Worm (Caenorhabditis elegans) whole organism, L1 larva: Measurements from ENCODE around the gene T23B7.2.

Experiments
- C04F5.9 ChIP-seq: sonication (generic microtip); optimal IDR thresholded peaks from 2 replicates; lab custom pipeline; 2016; ENCODE audit warnings: missing genetic modification characterization, missing compliant biosample characterization
- F16B12.6 ChIP-seq: fragments of 150-350 bp; optimal IDR thresholded peaks from 2 replicates; lab custom pipeline; 2014; ENCODE audit warnings: missing biosample characterization, missing genetic modification characterization
- alr-1 ChIP-seq: fragments of 200-800 bp; sonication (Bioruptor generic); optimal IDR thresholded peaks from 2 replicates; lab custom pipeline; 2018; ENCODE audit warnings: borderline replicate concordance, mild to moderate bottlenecking, missing genetic modification characterization, missing compliant biosample characterization
- aly-2 ChIP-seq: fragments of 150-350 bp; optimal IDR thresholded peaks from 2 replicates; lab custom pipeline; 2014; ENCODE audit warnings: missing biosample characterization, missing genetic modification characterization
- ama-1 ChIP-seq: fragments of 150-350 bp; optimal IDR thresholded peaks from 2 replicates; lab custom pipeline; 2014
- blmp-1 ChIP-seq: fragments of 150-350 bp; optimal IDR thresholded peaks from 2 replicates; lab custom pipeline; 2014; ENCODE audit warnings: missing biosample characterization, missing genetic modification characterization
- ceh-63 ChIP-seq: fragments of 200-800 bp; sonication (Bioruptor generic); optimal IDR thresholded peaks from 2 replicates; lab custom pipeline; 2018; ENCODE audit warnings: mild to moderate bottlenecking, missing genetic modification characterization, missing compliant biosample characterization
- ceh-82 ChIP-seq, 3 experiments: fragments of 150-350 bp in 1 of 3; sonication (generic microtip) in 2 of 3; optimal IDR thresholded peaks; 2 replicates each; lab custom pipeline; 2014 to 2017; ENCODE audit warnings: missing biosample characterization in 3 of 3, missing genetic modification characterization in 3 of 3
- ceh-88 ChIP-seq: fragments of 200-800 bp; sonication (Bioruptor generic); IDR thresholded peaks from 2 replicates; pipeline ENCODE4 v1.3.6; 2022; ENCODE audit warnings: missing genetic modification characterization, missing compliant biosample characterization
- ces-1 ChIP-seq: fragments of 150-350 bp; optimal IDR thresholded peaks from 2 replicates; lab custom pipeline; 2014; ENCODE audit warnings: missing biosample characterization, missing genetic modification reagents, missing genetic modification characterization
- dpl-1 ChIP-seq, 3 experiments: fragments of 150-350 bp in 2 of 3; sonication (generic microtip) in 1 of 3; optimal IDR thresholded peaks; 2 replicates each; lab custom pipeline; 2014 to 2017; ENCODE audit warnings: missing biosample characterization in 3 of 3, missing genetic modification characterization in 3 of 3, missing genetic modification reagents in 3 of 3
- dsc-1 ChIP-seq: sonication (generic microtip); optimal IDR thresholded peaks from 2 replicates; lab custom pipeline; 2016; ENCODE audit warnings: mild to moderate bottlenecking, missing genetic modification characterization, missing compliant biosample characterization
- efl-1 ChIP-seq, 4 experiments: fragments of 150-350 bp; optimal IDR thresholded peaks in 3 of 4; peaks in 1 of 4; 1 replicate in 1 of 4; 2 replicates in 3 of 4; lab custom pipeline; 2014; ENCODE audit warnings: missing biosample characterization in 2 of 4, missing genetic modification characterization in 2 of 4, missing genetic modification reagents in 2 of 4
- efl-3 ChIP-seq: fragments of 200-800 bp; sonication (Bioruptor generic); optimal IDR thresholded peaks from 2 replicates; lab custom pipeline; 2018; ENCODE audit warnings: mild to moderate bottlenecking, missing genetic modification characterization, missing compliant biosample characterization
- egl-13 ChIP-seq: sonication (generic microtip); optimal IDR thresholded peaks from 2 replicates; lab custom pipeline; 2016; ENCODE audit warnings: missing genotype, missing genetic modification reagents, missing genetic modification characterization, missing compliant biosample characterization
- egl-27 ChIP-seq, 2 experiments: fragments of 150-350 bp in 1 of 2; sonication (generic microtip); optimal IDR thresholded peaks; 3 replicates each; lab custom pipeline; 2017 to 2018; ENCODE audit warnings: missing biosample characterization in 2 of 2, missing genetic modification characterization in 2 of 2, missing genetic modification reagents in 2 of 2
- elt-2 ChIP-seq: sonication (generic microtip); optimal IDR thresholded peaks from 2 replicates; lab custom pipeline; 2016; ENCODE audit warnings: missing genetic modification characterization, mild to moderate bottlenecking, inconsistent platforms, missing compliant biosample characterization, missing genetic modification reagents
- elt-3 ChIP-seq, 6 experiments: fragments of 150-350 bp in 1 of 6; sonication (generic microtip); optimal IDR thresholded peaks; 2 replicates each; lab custom pipeline; 2017 to 2018; ENCODE audit warnings: missing biosample characterization in 6 of 6, missing genetic modification characterization in 6 of 6, inconsistent platforms in 1 of 6
- ets-5 ChIP-seq: fragments of 200-800 bp; sonication (Bioruptor generic); IDR thresholded peaks from 2 replicates; pipeline ENCODE4 v1.3.6; 2022; ENCODE audit warnings: missing genetic modification characterization, missing compliant biosample characterization
- fkh-4 ChIP-seq: sonication (generic microtip); optimal IDR thresholded peaks from 2 replicates; lab custom pipeline; 2016; ENCODE audit warnings: missing compliant biosample characterization, missing genetic modification characterization, borderline replicate concordance
- fkh-8 ChIP-seq: sonication (generic microtip); optimal IDR thresholded peaks from 2 replicates; lab custom pipeline; 2016; ENCODE audit warnings: mild to moderate bottlenecking, missing genetic modification characterization, missing compliant biosample characterization
- hlh-4 ChIP-seq: sonication (generic microtip); optimal IDR thresholded peaks from 2 replicates; lab custom pipeline; 2016; ENCODE audit warnings: mild to moderate bottlenecking, missing genetic modification characterization, missing compliant biosample characterization
- hpl-2 ChIP-seq: fragments of 150-350 bp; optimal IDR thresholded peaks from 2 replicates; lab custom pipeline; 2014; ENCODE audit warnings: missing biosample characterization, missing genetic modification reagents, missing genetic modification characterization
- isw-1 ChIP-seq: fragments of 200-800 bp; sonication (Bioruptor generic); IDR thresholded peaks from 2 replicates; pipeline ENCODE4 v1.3.6; 2022; ENCODE audit warnings: missing genetic modification characterization, missing compliant biosample characterization
- jun-1 ChIP-seq: fragments of 150-350 bp; optimal IDR thresholded peaks from 2 replicates; lab custom pipeline; 2014; ENCODE audit warnings: missing biosample characterization, missing genetic modification reagents, missing genetic modification characterization
- lin-14 ChIP-seq: fragments of 200-800 bp; sonication (Bioruptor generic); optimal IDR thresholded peaks from 2 replicates; lab custom pipeline; 2018; ENCODE audit warnings: mild to moderate bottlenecking, missing genetic modification characterization, moderate library complexity, missing compliant biosample characterization
- lin-15B ChIP-seq: fragments of 150-350 bp; sonication (generic microtip); optimal IDR thresholded peaks from 3 replicates; lab custom pipeline; 2014; ENCODE audit warnings: missing biosample characterization, missing genetic modification characterization
- lin-35 ChIP-seq, 2 experiments: fragments of 150-350 bp; optimal IDR thresholded peaks; 2 replicates each; lab custom pipeline; 2014; ENCODE audit warnings: missing biosample characterization in 2 of 2, missing genetic modification characterization in 2 of 2, missing genetic modification reagents in 2 of 2
- lin-39 ChIP-seq: fragments of 150-350 bp; optimal IDR thresholded peaks from 2 replicates; lab custom pipeline; 2014; ENCODE audit warnings: missing biosample characterization, missing genetic modification reagents, missing genetic modification characterization
- mef-2 ChIP-seq: fragments of 150-350 bp; optimal IDR thresholded peaks from 2 replicates; lab custom pipeline; 2014; ENCODE audit warnings: missing biosample characterization, missing genetic modification characterization
- nhr-20 ChIP-seq: sonication (generic microtip); optimal IDR thresholded peaks from 2 replicates; lab custom pipeline; 2016; ENCODE audit warnings: mild to moderate bottlenecking, missing genetic modification characterization, missing compliant biosample characterization
- nhr-28 ChIP-seq: fragments of 150-350 bp; optimal IDR thresholded peaks from 2 replicates; lab custom pipeline; 2014; ENCODE audit warnings: missing biosample characterization, missing genetic modification characterization
- nhr-47 ChIP-seq: sonication (generic microtip); optimal IDR thresholded peaks from 2 replicates; lab custom pipeline; 2016; ENCODE audit warnings: mild to moderate bottlenecking, missing genetic modification characterization, moderate library complexity, missing compliant biosample characterization
- nhr-71 ChIP-seq: sonication (generic microtip); optimal IDR thresholded peaks from 2 replicates; lab custom pipeline; 2016; ENCODE audit warnings: mild to moderate bottlenecking, missing genetic modification characterization, moderate library complexity, missing compliant biosample characterization
- nhr-76 ChIP-seq: sonication (generic microtip); optimal IDR thresholded peaks from 2 replicates; lab custom pipeline; 2017; ENCODE audit warnings: missing biosample characterization, missing genetic modification characterization
- nhr-77 ChIP-seq: fragments of 150-350 bp; optimal IDR thresholded peaks from 2 replicates; lab custom pipeline; 2014; ENCODE audit warnings: missing biosample characterization, missing genetic modification characterization
- nhr-90 ChIP-seq: sonication (generic microtip); optimal IDR thresholded peaks from 2 replicates; lab custom pipeline; 2016; ENCODE audit warnings: mild to moderate bottlenecking, missing genetic modification characterization, missing compliant biosample characterization; ENCODE audit not compliant: poor library complexity
- skn-1 ChIP-seq: fragments of 150-350 bp; optimal IDR thresholded peaks from 2 replicates; lab custom pipeline; 2014; ENCODE audit warnings: missing biosample characterization, missing genetic modification characterization
- snpc-4 ChIP-seq: fragments of 150-350 bp; optimal IDR thresholded peaks from 2 replicates; lab custom pipeline; 2014; ENCODE audit warnings: missing biosample characterization, missing genetic modification characterization
- snu-23 ChIP-seq: sonication (generic microtip); optimal IDR thresholded peaks from 2 replicates; lab custom pipeline; 2016; ENCODE audit warnings: missing genetic modification characterization, missing compliant biosample characterization
- sptf-1 ChIP-seq: fragments of 150-350 bp; optimal IDR thresholded peaks from 2 replicates; lab custom pipeline; 2014; ENCODE audit warnings: missing biosample characterization, missing genetic modification characterization
- sup-37 ChIP-seq: fragments of 200-800 bp; sonication (Bioruptor generic); optimal IDR thresholded peaks from 2 replicates; lab custom pipeline; 2018; ENCODE audit warnings: mild to moderate bottlenecking, missing genetic modification characterization, missing compliant biosample characterization
- unc-130 ChIP-seq: fragments of 150-350 bp; optimal IDR thresholded peaks from 2 replicates; lab custom pipeline; 2017; ENCODE audit warnings: missing biosample characterization, missing genetic modification characterization, inconsistent platforms
- unc-30 ChIP-seq: sonication (generic microtip); optimal IDR thresholded peaks from 2 replicates; lab custom pipeline; 2017; ENCODE audit warnings: missing biosample characterization, missing genetic modification characterization
- unc-62 ChIP-seq: fragments of 150-350 bp; optimal IDR thresholded peaks from 2 replicates; lab custom pipeline; 2014; ENCODE audit warnings: missing biosample characterization, missing genetic modification reagents, missing genetic modification characterization
- xbp-1 ChIP-seq: sonication (generic microtip); optimal IDR thresholded peaks from 2 replicates; lab custom pipeline; 2016; ENCODE audit warnings: missing genetic modification characterization, missing compliant biosample characterization
- zag-1 ChIP-seq: fragments of 150-350 bp; optimal IDR thresholded peaks from 2 replicates; lab custom pipeline; 2014; ENCODE audit warnings: missing biosample characterization, missing genetic modification characterization
- zip-4 ChIP-seq: fragments of 200-800 bp; sonication (Bioruptor generic); optimal IDR thresholded peaks from 2 replicates; lab custom pipeline; 2018; ENCODE audit warnings: mild to moderate bottlenecking, missing genetic modification characterization, moderate library complexity, missing compliant biosample characterization

Gene T23B7.2

DNA sequence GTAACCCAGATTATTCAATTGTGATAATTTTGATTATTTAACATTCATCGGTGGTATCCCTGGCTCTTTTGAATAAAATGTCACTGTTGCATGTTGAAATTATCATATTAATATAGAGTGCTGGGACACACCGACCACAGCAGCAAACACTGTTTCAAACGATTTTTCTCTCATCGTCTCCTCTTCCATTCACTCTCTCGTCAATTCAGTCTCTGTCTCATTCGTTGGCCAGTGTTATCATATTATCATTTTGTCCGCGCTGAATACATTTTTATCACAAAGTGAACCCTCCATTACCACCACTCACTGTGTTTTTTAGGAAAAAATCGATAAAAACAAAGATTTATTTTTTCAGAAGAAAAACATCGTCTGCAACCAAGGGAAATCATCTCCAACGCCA is 15.0 kb upstream of the T23B7.2 start:
- TF ChIP-seq snu-23 (GFP tag; lab: Kevin White, UChicago) (peak; percentile 4), nhr-71 (tag; lab: Kevin White, UChicago) (no peak), nhr-90 (tag; lab: Kevin White, UChicago) (peak; percentile 6), aly-2 (no peak), elt-3 (tag; optimal IDR thresholded peaks at IDR 0.05; lab: Kevin White, UChicago) (peak in 1 of 6 experiments; percentile 45), lin-35 (GFP tag; optimal IDR thresholded peaks at IDR 0.05; lab: Kevin White, UChicago) (peak in 1 of 2 experiments; percentile 25), blmp-1 (tag; lab: Kevin White, UChicago) (peak; percentile 32), elt-2 (tag; lab: Kevin White, UChicago) (peak; percentile 85), skn-1 (tag; lab: Kevin White, UChicago) (no peak), lin-14 (GFP tag; lab: Kevin White, UChicago) (peak; percentile 8), nhr-20 (tag; lab: Kevin White, UChicago) (peak; percentile 32), unc-130 (tag; lab: Kevin White, UChicago) (peak; percentile 5), efl-1 (optimal IDR thresholded peaks at IDR 0.05; lab: Kevin White, UChicago) (no peak), efl-1 (GFP tag; optimal IDR thresholded peaks at IDR 0.05 in 1 of 2; lab: Kevin White, UChicago) (peak in 1 of 2 experiments; percentile 69), efl-3 (no peak)

DNA sequence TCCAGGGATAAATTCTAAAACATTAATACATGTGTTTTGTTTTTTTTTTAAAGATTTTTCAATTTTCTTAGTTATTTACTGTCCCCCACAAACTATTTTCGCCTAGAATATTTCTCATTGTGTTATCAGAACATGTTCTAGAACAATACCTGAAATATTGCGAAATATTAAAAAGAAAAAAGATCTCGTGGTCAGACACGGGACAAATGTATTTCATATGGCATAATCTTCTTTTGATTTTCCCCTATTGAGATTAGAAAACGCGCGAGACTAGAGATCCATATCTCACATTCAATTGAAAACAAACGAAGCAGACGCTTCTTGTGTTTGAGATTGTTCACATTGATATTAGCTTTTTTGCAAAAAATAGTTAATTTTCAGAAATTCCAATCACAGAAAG is 14.1 kb upstream of the T23B7.2 start:
- TF ChIP-seq egl-27 (tag; optimal IDR thresholded peaks at IDR 0.05; lab: Kevin White, UChicago): no peak
- TF ChIP-seq ama-1 (lab: Kevin White, UChicago): no peak
- TF ChIP-seq egl-13 (tag; lab: Kevin White, UChicago): no peak
- no peak for TF ChIP-seq efl-3
- peak; percentile 11 for TF ChIP-seq elt-2 (tag; lab: Kevin White, UChicago)
- no peak for TF ChIP-seq fkh-4
- peak; percentile 30 for TF ChIP-seq snu-23 (GFP tag; lab: Kevin White, UChicago)
- TF ChIP-seq aly-2: no peak
- TF ChIP-seq unc-130 (tag; lab: Kevin White, UChicago): no peak
- no peak for TF ChIP-seq F16B12.6 (tag; lab: Kevin White, UChicago)
- no peak for TF ChIP-seq unc-30 (tag; lab: Kevin White, UChicago)
- TF ChIP-seq lin-39 (tag; lab: Kevin White, UChicago): no peak
- TF ChIP-seq alr-1 (tag; lab: Kevin White, UChicago): no peak
- TF ChIP-seq lin-15B (tag; lab: Kevin White, UChicago): no peak
- TF ChIP-seq nhr-20 (tag; lab: Kevin White, UChicago): peak; percentile 57
- no peak for TF ChIP-seq ces-1 (GFP tag; lab: Kevin White, UChicago)
- TF ChIP-seq isw-1: no peak
- no peak for TF ChIP-seq efl-1 (optimal IDR thresholded peaks at IDR 0.05; lab: Kevin White, UChicago)
- no peak for TF ChIP-seq efl-1 (GFP tag; optimal IDR thresholded peaks at IDR 0.05 in 1 of 2; lab: Kevin White, UChicago)
- TF ChIP-seq nhr-76: no peak
- no peak for TF ChIP-seq ceh-63 (GFP tag; lab: Kevin White, UChicago)
- TF ChIP-seq nhr-71 (tag; lab: Kevin White, UChicago): peak; percentile 64
- peak; percentile 76 for TF ChIP-seq zip-4 (GFP tag; lab: Kevin White, UChicago)
- no peak for TF ChIP-seq snpc-4 (tag; lab: Kevin White, UChicago)
- TF ChIP-seq fkh-8 (tag; lab: Kevin White, UChicago): peak; percentile 45
- TF ChIP-seq unc-62 (GFP tag; lab: Kevin White, UChicago): no peak
- TF ChIP-seq hpl-2 (GFP tag; lab: Kevin White, UChicago): no peak
- no peak for TF ChIP-seq nhr-28 (tag; lab: Kevin White, UChicago)
- peak; percentile 1 to 41 (median 7) for TF ChIP-seq dpl-1 (GFP tag; optimal IDR thresholded peaks at IDR 0.05; lab: Kevin White, UChicago)
- no peak for TF ChIP-seq C04F5.9 (tag; lab: Kevin White, UChicago)
- no peak for TF ChIP-seq hlh-4
- TF ChIP-seq ets-5: no peak
- no peak for TF ChIP-seq nhr-77 (tag; lab: Kevin White, UChicago)
- TF ChIP-seq elt-3 (tag; optimal IDR thresholded peaks at IDR 0.05; lab: Kevin White, UChicago): peak in 1 of 6 experiments; percentile 56
- no peak for TF ChIP-seq xbp-1 (tag; lab: Kevin White, UChicago)
- peak; percentile 70 for TF ChIP-seq dsc-1 (tag; lab: Kevin White, UChicago)
- no peak for TF ChIP-seq jun-1 (tag; lab: Kevin White, UChicago)
- peak; percentile 25 for TF ChIP-seq nhr-47 (tag; lab: Kevin White, UChicago)
- TF ChIP-seq mef-2 (tag; lab: Kevin White, UChicago): no peak
- peak in 1 of 2 experiments; percentile 58 for TF ChIP-seq lin-35 (GFP tag; optimal IDR thresholded peaks at IDR 0.05; lab: Kevin White, UChicago)
- TF ChIP-seq zag-1 (tag; lab: Kevin White, UChicago): no peak
- TF ChIP-seq ceh-88: no peak
- TF ChIP-seq blmp-1 (tag; lab: Kevin White, UChicago): peak; percentile 53
- no peak for TF ChIP-seq sup-37 (GFP tag; lab: Kevin White, UChicago)
- no peak for TF ChIP-seq ceh-82 (tag; optimal IDR thresholded peaks at IDR 0.05; lab: Kevin White, UChicago)
- TF ChIP-seq sptf-1 (tag; lab: Kevin White, UChicago): no peak
